Worm (Caenorhabditis elegans) whole organism, mixed stage, embryonic: ENCODE data around the gene sri-77.
"Not testable (repeated sequence)": the region's sequence is repeated elsewhere in the genome, so short reads cannot be mapped to it uniquely, and the experiment has no call there.

ENCODE experiments used
- bed-3 ChIP-seq: fragments of 200-800 bp; sonication (Bioruptor generic); optimal IDR thresholded peaks from 3 replicates; lab custom pipeline; 2018; ENCODE audit warnings: mild to moderate bottlenecking, missing genetic modification characterization, moderate library complexity, missing compliant biosample characterization
- blmp-1 ChIP-seq: fragments of 150-350 bp; optimal IDR thresholded peaks from 2 replicates; lab custom pipeline; 2014; ENCODE audit warnings: missing biosample characterization, missing genetic modification characterization
- ceh-39 ChIP-seq: fragments of 150-350 bp; optimal IDR thresholded peaks from 2 replicates; lab custom pipeline; 2014; ENCODE audit warnings: missing biosample characterization, missing genetic modification characterization
- ceh-83 ChIP-seq: fragments of 200-800 bp; sonication (Bioruptor generic); optimal IDR thresholded peaks from 2 replicates; lab custom pipeline; 2018; ENCODE audit warnings: mild to moderate bottlenecking, missing genetic modification characterization, missing compliant biosample characterization
- ces-1 ChIP-seq: fragments of 150-350 bp; optimal IDR thresholded peaks from 2 replicates; lab custom pipeline; 2014; ENCODE audit warnings: missing biosample characterization, missing genetic modification reagents, missing genetic modification characterization
- cnd-1 ChIP-seq: fragments of 200-800 bp; sonication (Bioruptor generic); optimal IDR thresholded peaks from 2 replicates; lab custom pipeline; 2018; ENCODE audit warnings: mild to moderate bottlenecking, missing genetic modification characterization, missing compliant biosample characterization
- drap-1 ChIP-seq: fragments of 200-800 bp; sonication (Bioruptor generic); optimal IDR thresholded peaks from 3 replicates; lab custom pipeline; 2018; ENCODE audit warnings: mild to moderate bottlenecking, missing genetic modification characterization, missing compliant biosample characterization
- elt-1 ChIP-seq: sonication (generic microtip); optimal IDR thresholded peaks from 2 replicates; lab custom pipeline; 2017; ENCODE audit warnings: missing genetic modification characterization, mild to moderate bottlenecking, missing compliant biosample characterization, antibody characterized with exemption, moderate library complexity, borderline replicate concordance; ENCODE audit not compliant: insufficient read depth
- flh-1 ChIP-seq: fragments of 200-800 bp; sonication (Bioruptor generic); optimal IDR thresholded peaks from 2 replicates; lab custom pipeline; 2018; ENCODE audit warnings: mild to moderate bottlenecking, missing genetic modification characterization, moderate library complexity, missing compliant biosample characterization
- ham-2 ChIP-seq: fragments of 200-800 bp; sonication (Bioruptor generic); optimal IDR thresholded peaks from 2 replicates; lab custom pipeline; 2018; ENCODE audit warnings: mild to moderate bottlenecking, missing genetic modification characterization, missing compliant biosample characterization
- lin-13 ChIP-seq: fragments of 150-350 bp; optimal IDR thresholded peaks from 2 replicates; lab custom pipeline; 2014; ENCODE audit warnings: missing biosample characterization, missing genetic modification characterization
- lsy-2 ChIP-seq: fragments of 150-350 bp; optimal IDR thresholded peaks from 2 replicates; lab custom pipeline; 2014; ENCODE audit warnings: missing biosample characterization, missing genetic modification characterization
- mab-5 ChIP-seq: fragments of 150-350 bp; optimal IDR thresholded peaks from 2 replicates; lab custom pipeline; 2014; ENCODE audit warnings: missing biosample characterization, missing genetic modification characterization
- mep-1 ChIP-seq: fragments of 150-350 bp; optimal IDR thresholded peaks from 2 replicates; lab custom pipeline; 2017; ENCODE audit warnings: missing biosample characterization, missing genetic modification reagents, missing genetic modification characterization, inconsistent platforms
- nhr-12 ChIP-seq: fragments of 150-350 bp; optimal IDR thresholded peaks from 2 replicates; lab custom pipeline; 2014; ENCODE audit warnings: missing biosample characterization, missing genetic modification characterization
- nhr-2 ChIP-seq: fragments of 150-350 bp; optimal IDR thresholded peaks from 2 replicates; lab custom pipeline; 2014; ENCODE audit warnings: missing biosample characterization, missing genetic modification characterization
- nhr-237 ChIP-seq: fragments of 150-350 bp; optimal IDR thresholded peaks from 2 replicates; lab custom pipeline; 2014; ENCODE audit warnings: missing biosample characterization, missing genetic modification characterization
- nhr-28 ChIP-seq: fragments of 150-350 bp; optimal IDR thresholded peaks from 2 replicates; lab custom pipeline; 2014; ENCODE audit warnings: missing biosample characterization, missing genetic modification characterization
- nhr-76 ChIP-seq: sonication (generic microtip); optimal IDR thresholded peaks from 2 replicates; lab custom pipeline; 2017; ENCODE audit warnings: missing biosample characterization, missing genetic modification characterization
- pha-4 ChIP-seq: fragments of 150-350 bp; optimal IDR thresholded peaks from 2 replicates; lab custom pipeline; 2018; ENCODE audit warnings: missing biosample characterization, missing genetic modification reagents, missing genetic modification characterization
- sem-2 ChIP-seq: fragments of 200-800 bp; sonication (Bioruptor generic); optimal IDR thresholded peaks from 2 replicates; lab custom pipeline; 2018; ENCODE audit warnings: mild to moderate bottlenecking, missing genetic modification characterization, missing compliant biosample characterization
- snpc-4 ChIP-seq: fragments of 150-350 bp; optimal IDR thresholded peaks from 2 replicates; lab custom pipeline; 2014; ENCODE audit warnings: missing biosample characterization, missing genetic modification characterization
- sptf-1 ChIP-seq: sonication (generic microtip); optimal IDR thresholded peaks from 2 replicates; lab custom pipeline; 2017; ENCODE audit warnings: mild to moderate bottlenecking, missing genetic modification characterization, moderate library complexity, missing compliant biosample characterization
- tbx-8 ChIP-seq: fragments of 200-800 bp; sonication (Bioruptor generic); optimal IDR thresholded peaks from 2 replicates; lab custom pipeline; 2018; ENCODE audit warnings: mild to moderate bottlenecking, missing genetic modification characterization, moderate library complexity, missing compliant biosample characterization
- unc-120 ChIP-seq: sonication (generic microtip); optimal IDR thresholded peaks from 2 replicates; lab custom pipeline; 2017; ENCODE audit warnings: missing genetic modification characterization, missing compliant biosample characterization; ENCODE audit not compliant: poor library complexity, severe bottlenecking
- unc-39 ChIP-seq: fragments of 150-350 bp; optimal IDR thresholded peaks from 2 replicates; lab custom pipeline; 2014; ENCODE audit warnings: missing biosample characterization, missing genetic modification characterization
- unc-62 ChIP-seq: fragments of 150-350 bp; optimal IDR thresholded peaks from 2 replicates; lab custom pipeline; 2014; ENCODE audit warnings: missing biosample characterization, missing genetic modification reagents, missing genetic modification characterization
- zip-8 ChIP-seq: fragments of 150-350 bp; optimal IDR thresholded peaks from 2 replicates; lab custom pipeline; 2014; ENCODE audit warnings: missing biosample characterization, missing genetic modification characterization
- ztf-11 ChIP-seq: fragments of 150-350 bp; optimal IDR thresholded peaks from 2 replicates; lab custom pipeline; 2014; ENCODE audit warnings: missing biosample characterization, missing genetic modification characterization

sri-77 gene

DNA sequence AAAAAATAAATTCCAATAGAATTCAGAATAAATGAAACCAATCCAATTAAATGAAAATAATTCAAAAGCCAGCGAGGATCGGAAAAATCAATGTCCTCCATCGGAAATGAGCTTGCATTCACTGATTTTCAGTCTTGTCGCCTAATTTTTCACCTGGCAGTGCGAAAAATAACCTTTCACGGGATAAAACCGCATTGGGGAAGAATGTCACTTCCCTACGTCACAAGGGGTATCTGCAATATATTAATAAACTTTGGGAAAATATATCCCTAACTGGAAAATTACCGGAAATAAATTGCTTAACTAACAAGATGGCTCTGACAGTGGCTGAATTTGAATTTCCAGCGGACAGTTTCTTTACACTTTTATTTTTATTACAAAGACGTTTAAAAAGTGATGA lies at the start of gene sri-77:
Gene sri-77, minus strand, starts transcription at position 101 of the 400 bp plus-strand sequence.
- TF ChIP-seq ces-1 (no peak), snpc-4 (tag; lab: Kevin White, UChicago) (no peak), elt-1 (tag; lab: Kevin White, UChicago) (no peak), tbx-8 (GFP tag; lab: Kevin White, UChicago) (no peak), sptf-1 (tag; lab: Kevin White, UChicago) (no peak), nhr-76 (tag; lab: Kevin White, UChicago) (no peak), nhr-237 (tag; lab: Kevin White, UChicago) (no peak), unc-39 (no peak), flh-1 (GFP tag; lab: Kevin White, UChicago) (no peak), nhr-12 (tag; lab: Kevin White, UChicago) (no peak), unc-120 (tag; lab: Kevin White, UChicago) (no peak), bed-3 (GFP tag; lab: Kevin White, UChicago) (no peak), nhr-28 (tag; lab: Kevin White, UChicago) (no peak), ztf-11 (tag; lab: Kevin White, UChicago) (no peak), unc-62 (GFP tag; lab: Kevin White, UChicago) (no peak), mep-1 (no peak), pha-4 (tag; lab: Kevin White, UChicago) (no peak), lsy-2 (no peak), lin-13 (no peak)

DNA sequence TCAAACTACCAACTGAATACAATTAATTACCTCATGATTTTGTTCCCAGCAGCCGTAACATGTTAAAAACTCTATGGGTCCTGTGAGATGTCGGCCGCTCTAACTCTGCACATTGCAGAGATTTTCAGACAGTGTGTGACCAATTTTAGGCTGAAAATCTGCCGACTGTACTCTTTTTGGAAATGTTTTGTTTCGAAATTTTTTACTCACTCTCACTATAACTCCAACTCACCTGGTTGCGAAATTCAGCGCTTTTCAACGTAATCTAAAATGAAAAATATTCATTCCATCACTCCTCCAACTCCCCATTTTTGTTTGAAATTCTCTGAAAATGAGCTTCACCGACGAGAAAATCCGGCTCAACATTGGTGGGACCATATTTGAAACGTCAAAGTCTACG lies 44.3 kb upstream of the sri-77 start, which contains the start of the genes F22E5.13 and F22E5.6:
Gene F22E5.13, minus strand, starts transcription at position 101 of the 400 bp plus-strand sequence.
Gene F22E5.6, plus strand, starts transcription at position 297 of the 400 bp plus-strand sequence.
- TF ChIP-seq flh-1 (GFP tag; lab: Kevin White, UChicago) (no peak), nhr-237 (tag; lab: Kevin White, UChicago) (no peak)

DNA sequence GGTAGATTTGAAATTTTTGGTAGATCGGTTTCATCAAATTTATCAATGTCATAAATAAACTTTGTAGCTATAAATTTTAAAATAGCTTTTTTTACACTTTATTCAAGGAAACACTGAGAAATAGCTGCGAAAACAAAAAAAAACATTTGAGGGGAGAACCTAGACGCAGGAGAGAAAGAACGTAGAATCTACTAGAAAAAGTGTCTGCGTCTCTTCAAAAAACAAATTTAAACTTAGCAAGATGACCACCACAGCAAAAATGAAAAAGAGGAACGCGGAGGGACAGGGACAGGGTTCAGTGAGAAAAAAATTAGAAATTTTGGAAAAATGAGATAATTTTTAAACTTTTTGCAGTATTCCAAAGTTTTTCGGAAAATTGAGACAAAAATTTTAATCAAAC lies 43.8 kb upstream of the sri-77 start:
- TF ChIP-seq ham-2 (GFP tag; lab: Kevin White, UChicago) = no peak
- no peak for TF ChIP-seq sem-2
- no peak for TF ChIP-seq mab-5 (tag; lab: Kevin White, UChicago)
- TF ChIP-seq zip-8 (tag; lab: Kevin White, UChicago) = no peak
- TF ChIP-seq tbx-8 (GFP tag; lab: Kevin White, UChicago) = no peak
- TF ChIP-seq mep-1 = no peak
- TF ChIP-seq unc-120 (tag; lab: Kevin White, UChicago) = no peak
- no peak for TF ChIP-seq ces-1
- TF ChIP-seq unc-39 = no peak
- TF ChIP-seq nhr-2 (tag; lab: Kevin White, UChicago) = no peak
- TF ChIP-seq ceh-83 (GFP tag; lab: Kevin White, UChicago) = no peak
- no peak for TF ChIP-seq ceh-39
- no peak for TF ChIP-seq flh-1 (GFP tag; lab: Kevin White, UChicago)
- no peak for TF ChIP-seq lsy-2
- no peak for TF ChIP-seq sptf-1 (tag; lab: Kevin White, UChicago)
- TF ChIP-seq nhr-76 (tag; lab: Kevin White, UChicago) = no peak

DNA sequence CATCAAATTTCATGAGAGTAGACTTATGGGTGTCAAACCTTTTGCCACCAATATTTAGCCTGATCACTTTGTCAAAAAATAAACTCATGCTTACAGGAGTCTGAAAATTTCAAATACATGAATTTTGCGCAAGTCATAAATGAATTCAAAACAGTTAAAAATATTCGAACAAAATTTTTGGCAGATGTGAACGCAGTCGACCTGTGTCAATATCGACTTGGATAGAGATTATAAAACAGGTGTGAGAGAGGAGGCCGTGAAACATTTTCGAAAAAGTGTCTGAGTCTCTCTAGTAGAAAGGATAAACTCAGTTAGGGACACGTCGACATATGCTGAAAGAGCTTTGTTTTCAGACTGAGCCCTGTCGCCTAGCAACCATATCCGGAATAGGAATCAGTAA lies 41.5 kb upstream of the sri-77 start, which contains the start of gene F22E5.12:
Gene F22E5.12, minus strand, starts transcription at position 101 of the 400 bp plus-strand sequence.
- not testable (repeated sequence) for TF ChIP-seq mep-1; unc-39; nhr-28 (tag; lab: Kevin White, UChicago)

DNA sequence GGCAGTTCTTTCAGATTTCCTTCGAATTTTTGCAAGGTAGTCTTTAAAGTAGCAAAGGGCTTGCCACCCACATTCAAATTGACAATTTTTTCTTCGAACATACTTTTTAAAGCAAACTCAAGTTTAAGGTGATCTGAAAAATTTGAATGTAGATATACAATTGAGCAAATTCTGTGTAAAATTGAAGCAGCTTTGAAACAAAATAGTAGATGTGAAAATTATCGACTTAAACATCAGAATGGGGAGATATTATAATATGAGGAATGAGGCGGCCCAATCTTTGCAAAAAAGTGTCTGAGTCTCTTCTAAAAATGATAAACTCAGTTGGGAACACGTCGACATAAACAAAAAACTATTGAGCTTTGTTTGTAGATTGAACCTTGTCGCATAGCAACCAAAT lies 39.3 kb upstream of the sri-77 start, which contains the start of gene F22E5.11:
Gene F22E5.11, minus strand, starts transcription at position 101 of the 400 bp plus-strand sequence.
- no peak for TF ChIP-seq ces-1
- no peak for TF ChIP-seq ceh-83 (GFP tag; lab: Kevin White, UChicago)
- no peak for TF ChIP-seq unc-120 (tag; lab: Kevin White, UChicago)

DNA sequence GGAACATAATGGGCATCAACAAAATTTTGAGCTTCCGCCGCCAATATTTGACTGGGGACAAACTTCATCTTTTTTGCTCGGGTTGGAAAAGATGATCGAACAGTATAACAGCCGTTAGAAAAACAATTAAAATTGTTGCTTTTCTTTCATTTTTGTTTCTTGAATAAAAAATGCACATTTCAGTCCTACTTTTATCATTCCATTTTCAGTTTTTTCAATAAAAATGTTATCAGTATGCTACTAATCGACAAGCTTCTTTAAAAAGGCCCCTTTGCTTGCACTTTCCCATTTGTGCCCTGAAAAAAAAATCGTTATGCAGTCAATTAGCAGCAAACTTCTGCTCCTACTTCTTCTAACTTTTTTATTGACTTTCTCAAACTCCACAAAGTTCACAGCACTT lies 36.6 kb upstream of the sri-77 start, which contains the start of gene F22E5.7:
Gene F22E5.7, plus strand, starts transcription at position 301 of the 400 bp plus-strand sequence.
- TF ChIP-seq lin-13 = no peak
- TF ChIP-seq mep-1 = no peak
- TF ChIP-seq cnd-1 (tag; lab: Kevin White, UChicago) = no peak
- no peak for TF ChIP-seq nhr-28 (tag; lab: Kevin White, UChicago)
- no peak for TF ChIP-seq drap-1 (GFP tag; lab: Kevin White, UChicago)
- TF ChIP-seq elt-1 (tag; lab: Kevin White, UChicago) = no peak
- TF ChIP-seq ceh-83 (GFP tag; lab: Kevin White, UChicago) = no peak
- no peak for TF ChIP-seq tbx-8 (GFP tag; lab: Kevin White, UChicago)
- no peak for TF ChIP-seq unc-62 (GFP tag; lab: Kevin White, UChicago)
- no peak for TF ChIP-seq unc-120 (tag; lab: Kevin White, UChicago)
- no peak for TF ChIP-seq blmp-1 (tag; lab: Kevin White, UChicago)
- TF ChIP-seq, all 35 proteins: peak for 0
